Fruit fly (Drosophila melanogaster): Measurements from ENCODE around the gene gpp.

gpp gene

DNA sequence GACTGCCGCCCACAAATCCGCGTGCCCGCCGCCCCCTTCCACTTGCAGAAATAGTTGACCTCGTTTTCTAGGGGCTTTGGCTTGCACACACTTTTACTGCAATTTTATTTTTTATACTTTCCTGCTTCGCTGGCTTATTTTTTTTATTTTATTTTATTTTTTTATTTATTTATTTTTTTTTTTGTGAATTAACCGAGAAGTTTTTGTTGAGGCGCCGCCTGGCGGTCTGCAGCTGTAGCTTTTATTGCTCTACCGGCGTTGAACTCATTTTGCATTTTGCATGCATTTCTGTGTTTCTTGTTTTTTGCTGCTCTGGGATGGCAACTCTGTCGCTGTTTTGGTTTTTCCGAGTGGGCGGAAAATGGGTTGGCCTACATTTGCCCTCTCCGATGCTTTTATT is 23.1 kb downstream of the gpp start:
- TF ChIP-seq sage (GFP tag; optimal IDR thresholded peaks at IDR 0.05) (no peak), Hr83 (GFP tag; optimal IDR thresholded peaks at IDR 0.05; ENCODE audit: poor library complexity, severe bottlenecking) (no peak), foxo (GFP tag; optimal IDR thresholded peaks at IDR 0.05) (no peak), ey (GFP tag; optimal IDR thresholded peaks at IDR 0.05) (no peak), brk (GFP tag; optimal IDR thresholded peaks at IDR 0.05) (no peak), sv (GFP tag; optimal IDR thresholded peaks at IDR 0.05) (no peak), N (GFP tag; optimal IDR thresholded peaks at IDR 0.05) (no peak), rgr (GFP tag; optimal IDR thresholded peaks at IDR 0.05) (no peak), lola (GFP tag; optimal IDR thresholded peaks at IDR 0.05) (no peak), HLH106 (tag; optimal IDR thresholded peaks at IDR 0.05) (no peak), dmrt93B (GFP tag; optimal IDR thresholded peaks at IDR 0.05) (no peak), Mio (GFP tag; optimal IDR thresholded peaks at IDR 0.05) (no peak), jim (GFP tag; optimal IDR thresholded peaks at IDR 0.05) (no peak), psq (GFP tag; optimal IDR thresholded peaks at IDR 0.05) (no peak), Dfd (GFP tag; optimal IDR thresholded peaks at IDR 0.05) (no peak), Sp1 (GFP tag; optimal IDR thresholded peaks at IDR 0.05) (no peak), pan (optimal IDR thresholded peaks at IDR 0.05) (no peak)

DNA sequence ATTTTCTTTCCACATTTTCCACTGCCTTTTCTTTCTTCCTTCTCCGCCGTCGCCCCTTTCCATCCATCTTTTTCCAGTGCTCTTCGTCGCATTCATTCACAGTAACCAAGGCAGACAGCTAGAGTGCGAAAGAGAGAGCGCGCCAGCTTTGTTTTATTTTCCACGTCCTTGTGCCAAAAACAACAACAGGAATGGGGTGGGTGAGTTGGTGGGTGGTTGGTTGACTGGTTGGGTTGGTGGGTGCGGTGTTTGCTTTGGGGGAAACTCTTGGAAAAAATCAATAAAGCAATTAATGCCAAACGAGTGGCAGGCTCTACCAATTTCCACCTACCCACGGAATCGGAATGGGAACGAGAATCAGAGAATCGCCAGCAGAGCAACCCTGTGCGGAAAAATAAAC is 23.6 kb downstream of the gpp start:
- TF ChIP-seq OdsH (GFP tag; optimal IDR thresholded peaks at IDR 0.05) (no peak), psq (GFP tag; optimal IDR thresholded peaks at IDR 0.05) (peak; percentile 9)

- no peak for TF ChIP-seq Hr78 (GFP tag; optimal IDR thresholded peaks at IDR 0.05)
- TF ChIP-seq foxo (GFP tag; optimal IDR thresholded peaks at IDR 0.05): no peak
- TF ChIP-seq Sp1 (GFP tag; optimal IDR thresholded peaks at IDR 0.05): no peak
- TF ChIP-seq OdsH (GFP tag; optimal IDR thresholded peaks at IDR 0.05): no peak
- no peak for TF ChIP-seq psq (GFP tag; optimal IDR thresholded peaks at IDR 0.05)
These were observed 25.7 kb downstream of the gpp start for dm6 chr3R:6432321-6432720.

DNA sequence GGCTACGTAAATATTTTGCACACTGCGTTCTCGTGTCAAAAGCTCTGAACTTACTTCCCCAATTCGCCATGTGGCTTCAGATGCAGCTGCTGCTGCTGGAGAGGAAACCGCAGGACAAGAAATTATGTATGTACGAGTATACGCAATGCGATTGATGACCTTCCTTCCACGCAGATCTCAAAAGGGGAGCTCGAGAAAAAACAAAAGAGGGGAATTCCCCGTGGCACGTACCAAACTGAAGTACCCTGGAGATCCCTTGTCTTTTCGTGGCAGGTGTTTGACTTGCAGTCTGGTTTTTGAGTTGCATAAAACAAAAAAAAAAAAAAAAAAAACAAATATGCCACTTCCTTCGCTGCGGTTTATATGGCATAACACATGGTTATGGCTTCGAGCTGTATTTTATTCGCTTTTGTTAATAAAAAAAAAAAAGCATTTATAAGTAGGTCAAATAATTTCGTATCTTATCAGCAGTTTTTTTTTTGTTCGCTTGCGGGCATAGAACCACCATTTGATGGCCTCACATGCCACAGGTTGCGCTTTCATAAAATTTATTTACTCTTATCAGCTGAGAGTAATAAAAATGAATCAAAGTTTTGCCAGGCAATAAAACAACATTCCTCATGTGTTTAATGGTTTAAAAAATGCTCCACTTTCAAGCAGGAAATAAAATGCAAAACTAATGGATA is 26.3 kb downstream of the gpp start:
- TF ChIP-seq Rel (GFP tag; optimal IDR thresholded peaks at IDR 0.05): no peak
- TF ChIP-seq Rel (tag; optimal IDR thresholded peaks at IDR 0.05): peak; percentile 97
- peak; percentile 40 for TF ChIP-seq sage (GFP tag; optimal IDR thresholded peaks at IDR 0.05)
- TF ChIP-seq HLH106 (tag; optimal IDR thresholded peaks at IDR 0.05): no peak
- peak; percentile 72 for TF ChIP-seq CrebA (GFP tag; optimal IDR thresholded peaks at IDR 0.05; ENCODE audit: borderline replicate concordance)
- TF ChIP-seq dmrt93B (GFP tag; optimal IDR thresholded peaks at IDR 0.05): no peak

dm6 chr3R:6433885-6434284 is 27.2 kb downstream of the gpp start:
- no peak for TF ChIP-seq br (GFP tag; optimal IDR thresholded peaks at IDR 0.05)
- TF ChIP-seq CG9705 (GFP tag; optimal IDR thresholded peaks at IDR 0.05): no peak
- no peak for TF ChIP-seq CrebA (GFP tag; optimal IDR thresholded peaks at IDR 0.05; ENCODE audit: borderline replicate concordance)
- no peak for TF ChIP-seq pan (optimal IDR thresholded peaks at IDR 0.05)
- no peak for TF ChIP-seq Hnf4 (GFP tag; optimal IDR thresholded peaks at IDR 0.05)
- TF ChIP-seq woc (GFP tag; optimal IDR thresholded peaks at IDR 0.05): no peak
- no peak for TF ChIP-seq dmrt93B (GFP tag; optimal IDR thresholded peaks at IDR 0.05)
- no peak for TF ChIP-seq Rel (GFP tag; optimal IDR thresholded peaks at IDR 0.05)
- TF ChIP-seq Rel (tag; optimal IDR thresholded peaks at IDR 0.05): no peak
- TF ChIP-seq Vsx2 (GFP tag; optimal IDR thresholded peaks at IDR 0.05; ENCODE audit: partially characterized antibody): no peak
- no peak for TF ChIP-seq Hr83 (GFP tag; optimal IDR thresholded peaks at IDR 0.05; ENCODE audit: poor library complexity, severe bottlenecking)
- no peak for TF ChIP-seq OdsH (GFP tag; optimal IDR thresholded peaks at IDR 0.05)
- no peak for TF ChIP-seq tai (GFP tag; optimal IDR thresholded peaks at IDR 0.05)
- TF ChIP-seq CG32264 (GFP tag; optimal IDR thresholded peaks at IDR 0.05): no peak

- TF ChIP-seq rgr (GFP tag; optimal IDR thresholded peaks at IDR 0.05) (no peak), usp (GFP tag; optimal IDR thresholded peaks at IDR 0.05) (no peak), Abd-B (GFP tag; optimal IDR thresholded peaks at IDR 0.05) (no peak), jim (GFP tag; optimal IDR thresholded peaks at IDR 0.05) (no peak), GATAd (GFP tag; optimal IDR thresholded peaks at IDR 0.05) (no peak), Mio (GFP tag; optimal IDR thresholded peaks at IDR 0.05) (no peak), lola (GFP tag; optimal IDR thresholded peaks at IDR 0.05) (no peak), Dif (GFP tag; optimal IDR thresholded peaks at IDR 0.05; ENCODE audit: partially characterized antibody) (no peak), Dfd (GFP tag; optimal IDR thresholded peaks at IDR 0.05) (no peak), br (GFP tag; optimal IDR thresholded peaks at IDR 0.05) (no peak), sage (GFP tag; optimal IDR thresholded peaks at IDR 0.05) (no peak), HLH106 (tag; optimal IDR thresholded peaks at IDR 0.05) (no peak), brk (GFP tag; optimal IDR thresholded peaks at IDR 0.05) (no peak), dl (GFP tag; optimal IDR thresholded peaks at IDR 0.05; ENCODE audit: insufficient read depth in 1 of 2, partially characterized antibody in 2 of 2) (no peak), Rel (GFP tag; optimal IDR thresholded peaks at IDR 0.05) (no peak), Rel (tag; optimal IDR thresholded peaks at IDR 0.05) (no peak), Myc (optimal IDR thresholded peaks at IDR 0.05) (no peak), pan (optimal IDR thresholded peaks at IDR 0.05) (no peak), fru (GFP tag; optimal IDR thresholded peaks at IDR 0.05) (no peak)
These were observed 28.6 kb downstream of the gpp start for dm6 chr3R:6435219-6435618.

Measured in whole organism, wandering third instar larva.